Fruit fly (Drosophila melanogaster) whole organism, embryonic: ENCODE results near the gene DAAM.

Source experiments
- ATbp ChIP-seq: fragments of 200-800 bp; sonication (Bioruptor generic); optimal IDR thresholded peaks from 2 replicates; lab custom pipeline; 2017; ENCODE audit warnings: missing biosample characterization, mild to moderate bottlenecking, missing genetic modification characterization, missing genetic modification reagents
- CG10147 ChIP-seq: fragments of 200-800 bp; sonication (Bioruptor generic); optimal IDR thresholded peaks from 2 replicates; lab custom pipeline; 2019; ENCODE audit warnings: missing biosample characterization, mild to moderate bottlenecking, missing genetic modification characterization, moderate library complexity
- CG10366 ChIP-seq: fragments of 200-800 bp; sonication (Bioruptor generic); IDR thresholded peaks from 2 replicates; pipeline ENCODE4 v1.3.6; 2022; ENCODE audit warnings: missing biosample characterization, missing genetic modification characterization
- CG12942 ChIP-seq: fragments of 200-800 bp; sonication (Bioruptor generic); optimal IDR thresholded peaks from 3 replicates; lab custom pipeline; 2016; ENCODE audit warnings: missing biosample characterization, missing genetic modification characterization
- CG13624 ChIP-seq: fragments of 200-800 bp; sonication (Bioruptor generic); optimal IDR thresholded peaks from 2 replicates; lab custom pipeline; 2016; ENCODE audit warnings: missing biosample characterization, missing genetic modification characterization
- CG14860 ChIP-seq: fragments of 200-800 bp; sonication (Bioruptor generic); IDR thresholded peaks from 3 replicates; pipeline ENCODE4 v1.3.6; 2022; ENCODE audit warnings: missing biosample characterization, missing genetic modification characterization; ENCODE audit not compliant: partially characterized antibody
- CG15514 ChIP-seq: fragments of 200-800 bp; sonication (Bioruptor generic); optimal IDR thresholded peaks from 3 replicates; lab custom pipeline; 2017; ENCODE audit warnings: missing biosample characterization, missing genetic modification characterization, mild to moderate bottlenecking, moderate library complexity, missing genetic modification reagents
- CG17385 ChIP-seq: fragments of 200-800 bp; sonication (Bioruptor generic); optimal IDR thresholded peaks from 3 replicates; lab custom pipeline; 2018; ENCODE audit warnings: missing biosample characterization, mild to moderate bottlenecking, missing genetic modification characterization
- CG1832 ChIP-seq: fragments of 200-800 bp; sonication (Bioruptor generic); optimal IDR thresholded peaks from 2 replicates; lab custom pipeline; 2017; ENCODE audit warnings: missing biosample characterization, mild to moderate bottlenecking, missing genetic modification characterization, inconsistent platforms
- CG18476 ChIP-seq: fragments of 200-800 bp; sonication (Bioruptor generic); optimal IDR thresholded peaks from 2 replicates; lab custom pipeline; 2016; ENCODE audit warnings: missing biosample characterization, mild to moderate bottlenecking, missing genetic modification characterization
- CG18619 ChIP-seq: fragments of 200-800 bp; sonication (Bioruptor generic); optimal IDR thresholded peaks from 3 replicates; lab custom pipeline; 2017; ENCODE audit warnings: missing biosample characterization, mild to moderate bottlenecking, missing genetic modification characterization
- CG31388 ChIP-seq: fragments of 200-800 bp; sonication (Bioruptor generic); optimal IDR thresholded peaks from 2 replicates; lab custom pipeline; 2016; ENCODE audit warnings: missing biosample characterization, missing genetic modification characterization
- CG3726 ChIP-seq: fragments of 200-800 bp; sonication (Bioruptor generic); IDR thresholded peaks from 3 replicates; pipeline ENCODE4, ENCODE4 v1.3.6; 2022; ENCODE audit warnings: missing biosample characterization, missing genetic modification characterization
- CG3838 ChIP-seq: fragments of 200-800 bp; sonication (Bioruptor generic); optimal IDR thresholded peaks from 3 replicates; lab custom pipeline; 2016; ENCODE audit warnings: missing biosample characterization, missing genetic modification characterization
- CG4282 ChIP-seq: fragments of 200-800 bp; sonication (Bioruptor generic); optimal IDR thresholded peaks from 2 replicates; lab custom pipeline; 2016; ENCODE audit warnings: missing biosample characterization, missing genetic modification characterization
- CG4854 ChIP-seq: fragments of 200-800 bp; sonication (Bioruptor generic); optimal IDR thresholded peaks from 2 replicates; lab custom pipeline; 2016; ENCODE audit warnings: missing biosample characterization, missing genetic modification characterization, inconsistent platforms
- CG5953 ChIP-seq: fragments of 200-800 bp; sonication (Bioruptor generic); IDR thresholded peaks from 2 replicates; pipeline ENCODE4 v1.3.6; 2022; ENCODE audit warnings: missing biosample characterization, missing genetic modification characterization
- CG6683 ChIP-seq: fragments of 200-800 bp; sonication (Bioruptor generic); optimal IDR thresholded peaks from 2 replicates; lab custom pipeline; 2017; ENCODE audit warnings: missing biosample characterization, mild to moderate bottlenecking, missing genetic modification characterization, missing genetic modification reagents
- CG7357 ChIP-seq: fragments of 200-800 bp; sonication (Bioruptor generic); IDR thresholded peaks from 3 replicates; pipeline ENCODE4 v1.3.6; 2022; ENCODE audit warnings: missing biosample characterization, missing genetic modification characterization
- CG9727 ChIP-seq: fragments of 200-800 bp; sonication (Bioruptor generic); optimal IDR thresholded peaks from 3 replicates; lab custom pipeline; 2017; ENCODE audit warnings: missing biosample characterization, mild to moderate bottlenecking, missing genetic modification characterization
- CHES-1-like ChIP-seq: fragments of 200-800 bp; sonication (Bioruptor generic); optimal IDR thresholded peaks from 2 replicates; lab custom pipeline; 2016; ENCODE audit warnings: missing biosample characterization, missing genetic modification characterization
- Doc3 ChIP-seq: fragments of 200-800 bp; sonication (Bioruptor generic); IDR thresholded peaks from 3 replicates; pipeline ENCODE4 v1.3.6; 2022; ENCODE audit warnings: missing biosample characterization, missing genetic modification characterization; ENCODE audit not compliant: partially characterized antibody
- Dref ChIP-seq: fragments of 200-800 bp; sonication (Bioruptor generic); IDR thresholded peaks from 2 replicates; pipeline ENCODE4 v1.3.6; 2022; ENCODE audit warnings: missing biosample characterization, missing genetic modification characterization
- Fer2 ChIP-seq: fragments of 200-800 bp; sonication (Bioruptor generic); optimal IDR thresholded peaks from 2 replicates; lab custom pipeline; 2018; ENCODE audit warnings: missing biosample characterization, mild to moderate bottlenecking, missing genetic modification characterization, moderate library complexity
- H2.0 ChIP-seq: fragments of 200-800 bp; sonication (Bioruptor generic); IDR thresholded peaks from 2 replicates; pipeline ENCODE4 v1.3.6; 2022; ENCODE audit warnings: missing biosample characterization, missing genetic modification characterization
- HLH54F ChIP-seq: fragments of 200-800 bp; sonication (Bioruptor generic); optimal IDR thresholded peaks from 3 replicates; lab custom pipeline; 2016; ENCODE audit warnings: missing biosample characterization, missing genetic modification characterization
- Hr78 ChIP-seq, 2 experiments: fragments of 200-800 bp in 1 of 2; fragments of >200 bp in 1 of 2; sonication (Bioruptor generic) in 1 of 2; optimal IDR thresholded peaks; 2 replicates each; lab custom pipeline; 2017 to 2019; ENCODE audit warnings: missing biosample characterization in 2 of 2, missing genetic modification characterization in 2 of 2, mild to moderate bottlenecking in 1 of 2, moderate library complexity in 1 of 2
- Lim3 ChIP-seq: fragments of 200-800 bp; sonication (Bioruptor generic); IDR thresholded peaks from 2 replicates; pipeline ENCODE4 v1.3.6; 2022; ENCODE audit warnings: missing biosample characterization, missing genetic modification characterization
- Nf-YC ChIP-seq: fragments of 200-800 bp; optimal IDR thresholded peaks from 3 replicates; lab custom pipeline; 2019; ENCODE audit warnings: missing biosample characterization, mild to moderate bottlenecking, missing genetic modification characterization, moderate library complexity
- Ptx1 ChIP-seq: fragments of 200-800 bp; sonication (Bioruptor generic); IDR thresholded peaks from 2 replicates; pipeline ENCODE4 v1.3.6; 2022; ENCODE audit warnings: missing biosample characterization, missing genetic modification characterization
- Ssrp ChIP-seq: fragments of 200-800 bp; sonication (Bioruptor generic); optimal IDR thresholded peaks from 2 replicates; lab custom pipeline; 2018; ENCODE audit warnings: missing biosample characterization, mild to moderate bottlenecking, missing genetic modification characterization, moderate library complexity
- TFAM ChIP-seq: fragments of 200-800 bp; sonication (Bioruptor generic); optimal IDR thresholded peaks from 2 replicates; lab custom pipeline; 2017; ENCODE audit warnings: missing biosample characterization, missing genetic modification characterization, inconsistent platforms
- Tbp ChIP-seq: fragments of >200 bp; optimal IDR thresholded peaks from 2 replicates; lab custom pipeline; 2018; ENCODE audit warnings: missing biosample characterization, missing genetic modification characterization
- Usf ChIP-seq: fragments of 200-800 bp; sonication (Bioruptor generic); optimal IDR thresholded peaks from 2 replicates; lab custom pipeline; 2017; ENCODE audit warnings: missing genotype, missing biosample characterization, missing genetic modification characterization
- chif ChIP-seq, 2 experiments: fragments of 200-800 bp; sonication (Bioruptor generic); optimal IDR thresholded peaks; 3 replicates each; lab custom pipeline; 2016; ENCODE audit warnings: missing biosample characterization in 2 of 2, missing genetic modification characterization in 2 of 2
- chinmo ChIP-seq: fragments of 200-800 bp; sonication (Bioruptor generic); IDR thresholded peaks from 4 replicates; pipeline ENCODE4 v1.3.6; 2022; ENCODE audit warnings: missing biosample characterization, missing genetic modification characterization; ENCODE audit not compliant: partially characterized antibody
- emc ChIP-seq: fragments of 200-800 bp; sonication (Bioruptor generic); optimal IDR thresholded peaks from 2 replicates; lab custom pipeline; 2016; ENCODE audit warnings: missing biosample characterization, missing genetic modification characterization
- fru ChIP-seq: fragments of >200 bp; optimal IDR thresholded peaks from 2 replicates; lab custom pipeline; 2017
- gcm2 ChIP-seq: fragments of 200-800 bp; sonication (Bioruptor generic); optimal IDR thresholded peaks from 2 replicates; lab custom pipeline; 2016; ENCODE audit warnings: missing biosample characterization, missing genetic modification characterization
- gt ChIP-seq: fragments of 200-800 bp; sonication (Bioruptor generic); IDR thresholded peaks from 2 replicates; pipeline ENCODE4 v1.3.6; 2022; ENCODE audit warnings: missing biosample characterization, missing genetic modification characterization
- h ChIP-seq: fragments of >200 bp; optimal IDR thresholded peaks from 2 replicates; lab custom pipeline; 2017
- hth ChIP-seq: fragments of >200 bp; optimal IDR thresholded peaks from 2 replicates; lab custom pipeline; 2017; ENCODE audit warnings: inconsistent platforms
- inv ChIP-seq: fragments of 200-800 bp; sonication (Bioruptor generic); IDR thresholded peaks from 2 replicates; pipeline ENCODE4 v1.3.6; 2022; ENCODE audit warnings: missing biosample characterization, missing genetic modification characterization; ENCODE audit not compliant: partially characterized antibody
- lmd ChIP-seq: fragments of 200-800 bp; sonication (Bioruptor generic); IDR thresholded peaks from 2 replicates; pipeline ENCODE4 v1.3.6; 2022; ENCODE audit warnings: missing biosample characterization, missing genetic modification characterization
- mam ChIP-seq: fragments of 200-800 bp; sonication (Bioruptor generic); optimal IDR thresholded peaks from 3 replicates; lab custom pipeline; 2016; ENCODE audit warnings: missing biosample characterization, missing genetic modification characterization
- pnt ChIP-seq: fragments of 200-800 bp; sonication (Bioruptor generic); optimal IDR thresholded peaks from 3 replicates; lab custom pipeline; 2016; ENCODE audit warnings: missing biosample characterization, missing genetic modification characterization
- pros ChIP-seq: fragments of 200-800 bp; sonication (Bioruptor generic); optimal IDR thresholded peaks from 3 replicates; lab custom pipeline; 2019; ENCODE audit warnings: missing biosample characterization, mild to moderate bottlenecking, missing genetic modification characterization, moderate library complexity
- pzg ChIP-seq: fragments of 200-800 bp; sonication (Bioruptor generic); optimal IDR thresholded peaks from 3 replicates; lab custom pipeline; 2018; ENCODE audit warnings: missing biosample characterization, mild to moderate bottlenecking, missing genetic modification characterization, moderate library complexity
- ro ChIP-seq: fragments of 200-800 bp; sonication (Bioruptor generic); IDR thresholded peaks from 2 replicates; pipeline ENCODE4 v1.3.6; 2022; ENCODE audit warnings: missing biosample characterization, missing genetic modification characterization
- shn ChIP-seq: fragments of 200-800 bp; sonication (Bioruptor generic); optimal IDR thresholded peaks from 3 replicates; lab custom pipeline; 2016; ENCODE audit warnings: missing biosample characterization, missing genetic modification characterization
- sisA ChIP-seq: fragments of 200-800 bp; sonication (Bioruptor generic); IDR thresholded peaks from 2 replicates; pipeline ENCODE4 v1.3.6; 2022; ENCODE audit warnings: missing biosample characterization, missing genetic modification characterization
- so ChIP-seq: fragments of 200-800 bp; sonication (Bioruptor generic); IDR thresholded peaks from 3 replicates; pipeline ENCODE4 v1.3.6; 2022; ENCODE audit warnings: missing biosample characterization, missing genetic modification characterization
- trh ChIP-seq: fragments of 200-800 bp; sonication (Bioruptor generic); optimal IDR thresholded peaks from 2 replicates; lab custom pipeline; 2016; ENCODE audit warnings: missing biosample characterization, missing genetic modification characterization

The DAAM gene

dm6 chrX:1272848-1273247, 49.3 kb downstream of the DAAM start (continued):
- 0 out of 3 replicates have a peak, but pooled peaks have one; percentile 39 for TF ChIP-seq CG7357 (GFP tag; lab: Robert Waterston, UW)
- TF ChIP-seq CG10366 = peak; percentile 42; the same call in 1 of the 2 replicates
- no peak for TF ChIP-seq so (GFP tag; lab: Robert Waterston, UW)
- TF ChIP-seq pros (GFP tag; lab: Kevin White, UChicago) = no peak
- peak; percentile 30 for TF ChIP-seq shn
- TF ChIP-seq mam (GFP tag; lab: Kevin White, UChicago) = peak; percentile 76
- TF ChIP-seq chinmo (GFP tag; lab: Robert Waterston, UW) = no peak
- peak; percentile 49 for TF ChIP-seq Ptx1
- TF ChIP-seq Nf-YC (tag; lab: Kevin White, UChicago) = no peak
- peak; percentile 35 for TF ChIP-seq HLH54F (GFP tag; lab: Kevin White, UChicago)
- TF ChIP-seq CG12942 (GFP tag; lab: Kevin White, UChicago) = peak; percentile 14
- no peak for TF ChIP-seq CG3726 (GFP tag; lab: Robert Waterston, UW)
- no peak for TF ChIP-seq Fer2 (tag; lab: Kevin White, UChicago)
- no peak for TF ChIP-seq pzg (GFP tag; lab: Kevin White, UChicago)
- TF ChIP-seq ATbp = peak; percentile 66
- TF ChIP-seq sisA (GFP tag; lab: Robert Waterston, UW) = peak; percentile 48
- TF ChIP-seq Lim3 (GFP tag; lab: Robert Waterston, UW) = no peak
- TF ChIP-seq CG15514 = peak; percentile 13
- TF ChIP-seq CG3838 = no peak
- no peak for TF ChIP-seq CG14860
- TF ChIP-seq CG13624 = peak; percentile 75
- TF ChIP-seq CG17385 (GFP tag; lab: Kevin White, UChicago) = peak; percentile 60
- no peak for TF ChIP-seq CG31388 (GFP tag; lab: Kevin White, UChicago)
- no peak for TF ChIP-seq CG18619 (GFP tag; lab: Kevin White, UChicago)
- TF ChIP-seq H2.0 (GFP tag; lab: Robert Waterston, UW) = no peak; the same call in 1 of the 2 replicates
- no peak for TF ChIP-seq CG5953 (GFP tag; lab: Robert Waterston, UW)
- peak; percentile 53 for TF ChIP-seq Ssrp (tag; lab: Kevin White, UChicago)
- peak; percentile 38 for TF ChIP-seq CG9727 (GFP tag; lab: Kevin White, UChicago)
- TF ChIP-seq CHES-1-like (GFP tag; lab: Kevin White, UChicago) = peak; percentile 2
- no peak for TF ChIP-seq CG4282
- no peak for TF ChIP-seq ro
- no peak for TF ChIP-seq emc (GFP tag; lab: Kevin White, UChicago)
- TF ChIP-seq fru (lab: Kevin White, UChicago) = no peak
- TF ChIP-seq CG4854 (GFP tag; lab: Kevin White, UChicago) = no peak
- TF ChIP-seq TFAM = no peak
- TF ChIP-seq Dref = no peak
- peak; percentile 30 to 46 for TF ChIP-seq chif (GFP tag; optimal IDR thresholded peaks at IDR 0.05; lab: Kevin White, UChicago)
- TF ChIP-seq CG6683 (GFP tag; lab: Kevin White, UChicago) = no peak
- TF ChIP-seq gt = no peak
- TF ChIP-seq CG1832 (GFP tag; lab: Kevin White, UChicago) = no peak
- TF ChIP-seq Doc3 = no peak
- TF ChIP-seq pnt (GFP tag; lab: Kevin White, UChicago) = peak; percentile 33
- no peak for TF ChIP-seq gcm2 (GFP tag; lab: Kevin White, UChicago)
- TF ChIP-seq CG18476 (GFP tag; lab: Kevin White, UChicago) = peak; percentile 26
- peak; percentile 66 for TF ChIP-seq lmd (GFP tag; lab: Robert Waterston, UW)
- TF ChIP-seq Tbp = no peak
- no peak for TF ChIP-seq Usf
- no peak for TF ChIP-seq trh (GFP tag; lab: Kevin White, UChicago)
- TF ChIP-seq Hr78 (GFP tag; optimal IDR thresholded peaks at IDR 0.05; lab: Kevin White, UChicago) = no peak
- no peak for TF ChIP-seq hth (lab: Kevin White, UChicago)
- TF ChIP-seq CG10147 (GFP tag; lab: Kevin White, UChicago) = no peak
- no peak for TF ChIP-seq h (lab: Kevin White, UChicago)
- TF ChIP-seq inv = no peak
